Worm (Caenorhabditis elegans): Measurements from ENCODE around the gene ebp-2.

- no peak for TF ChIP-seq unc-62 (GFP tag; optimal IDR thresholded peaks at IDR 0.05 in 1 of 2)
- TF ChIP-seq unc-62 (tag; optimal IDR thresholded peaks at IDR 0.05): no peak
- TF ChIP-seq pha-4 (GFP tag; IDR thresholded peaks at IDR 0.05): no peak
- no peak for TF ChIP-seq pha-4 (tag; optimal IDR thresholded peaks at IDR 0.05)
- no peak for TF ChIP-seq ama-1 (optimal IDR thresholded peaks at IDR 0.05)
- no peak for TF ChIP-seq spr-1 (tag; optimal IDR thresholded peaks at IDR 0.05)
- TF ChIP-seq skn-1 (tag; optimal IDR thresholded peaks at IDR 0.05): no peak
Measured at ce11 chrII:11444973-11445372, 2.4 kb downstream of the ebp-2 start, which contains the start of gene W02B12.13.

All from whole organism, L4 larva.